Worm (Caenorhabditis elegans): ENCODE measurements around the gene Y39A3CL.3.

ce11 chrIII:1744486-1744885 lies 33.1 kb upstream of the Y39A3CL.3 start:
- no peak for TF ChIP-seq scrt-1 (GFP tag; IDR thresholded peaks at IDR 0.05)
- TF ChIP-seq sea-1 (GFP tag; conservative IDR thresholded peaks at IDR 0.05), result no peak
